Worm (Caenorhabditis elegans): ENCODE data around the gene nas-14.

Gene nas-14

DNA sequence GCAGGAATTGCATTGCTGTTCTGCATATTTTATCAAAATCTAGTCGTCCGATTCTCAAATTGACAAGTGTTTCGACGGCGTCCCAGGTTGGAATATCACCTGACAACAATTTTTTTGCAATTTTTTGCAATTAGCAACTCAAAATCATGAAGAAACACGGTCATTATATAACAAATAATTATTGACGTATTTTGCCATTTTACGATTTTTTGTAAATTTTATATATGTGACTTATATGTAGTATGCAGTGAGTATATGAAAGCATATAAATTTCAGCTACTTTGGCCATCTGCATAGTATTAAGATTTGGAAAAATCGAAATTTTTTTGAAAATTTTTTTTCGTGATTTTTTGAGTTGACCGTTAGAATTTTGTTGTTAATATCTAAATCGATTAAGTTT lies 10.4 kb downstream of the nas-14 start, which contains the start of gene F58D2.3:
Gene F58D2.3, minus strand, starts transcription at position 101 of the 400 bp plus-strand sequence.
- TF ChIP-seq egl-27 (tag; optimal IDR thresholded peaks at IDR 0.05), result no peak
- TF ChIP-seq nhr-67 (tag; optimal IDR thresholded peaks at IDR 0.05), result no peak
- no peak for TF ChIP-seq fkh-10 (GFP tag; optimal IDR thresholded peaks at IDR 0.05)
- no peak for TF ChIP-seq unc-39 (tag; optimal IDR thresholded peaks at IDR 0.05)
- TF ChIP-seq lin-15B (tag; optimal IDR thresholded peaks at IDR 0.05), result no peak
- no peak for TF ChIP-seq R02D3.7 (tag; optimal IDR thresholded peaks at IDR 0.05)
- TF ChIP-seq mdl-1 (tag; optimal IDR thresholded peaks at IDR 0.05), result no peak
- TF ChIP-seq fkh-2 (tag; optimal IDR thresholded peaks at IDR 0.05), result no peak
- TF ChIP-seq ztf-4 (tag; optimal IDR thresholded peaks at IDR 0.05), result no peak

ce11 chrIV:13188959-13189358 lies 18.6 kb downstream of the nas-14 start, which contains the start of gene F58D2.4:
F58D2.4 (minus strand) TSS chrIV:13189059.
- TF ChIP-seq nhr-67 (tag; optimal IDR thresholded peaks at IDR 0.05) (no peak), tbx-2 (tag; optimal IDR thresholded peaks at IDR 0.05) (no peak), elt-3 (tag; optimal IDR thresholded peaks at IDR 0.05) (no peak), snpc-4 (tag; optimal IDR thresholded peaks at IDR 0.05) (no peak), nhr-23 (tag; optimal IDR thresholded peaks at IDR 0.05) (no peak), nhr-77 (tag; optimal IDR thresholded peaks at IDR 0.05) (no peak), pha-4 (tag; optimal IDR thresholded peaks at IDR 0.05) (no peak), ceh-82 (tag; optimal IDR thresholded peaks at IDR 0.05) (no peak), mml-1 (tag; optimal IDR thresholded peaks at IDR 0.05) (no peak), elt-1 (tag; optimal IDR thresholded peaks at IDR 0.05) (no peak), sea-2 (GFP tag; optimal IDR thresholded peaks at IDR 0.05) (no peak), unc-39 (tag; optimal IDR thresholded peaks at IDR 0.05) (no peak), zag-1 (tag; optimal IDR thresholded peaks at IDR 0.05) (no peak), aly-2 (tag; optimal IDR thresholded peaks at IDR 0.05) (no peak), ceh-9 (tag; optimal IDR thresholded peaks at IDR 0.05) (no peak), pqm-1 (tag; optimal IDR thresholded peaks at IDR 0.05) (no peak), ZK546.5 (tag; optimal IDR thresholded peaks at IDR 0.05) (no peak)

ce11 chrIV:13189467-13189866 lies 19.1 kb downstream of the nas-14 start, which contains the start of gene F58D2.2:
F58D2.2 (plus strand) TSS chrIV:13189767.
- no peak for TF ChIP-seq elt-2 (tag; optimal IDR thresholded peaks at IDR 0.05)
- TF ChIP-seq pha-4 (tag; optimal IDR thresholded peaks at IDR 0.05), result no peak
- TF ChIP-seq daf-12 (tag; optimal IDR thresholded peaks at IDR 0.05), result no peak
- no peak for TF ChIP-seq skn-1 (tag; optimal IDR thresholded peaks at IDR 0.05)
- no peak for TF ChIP-seq nhr-25 (tag; optimal IDR thresholded peaks at IDR 0.05)
- no peak for TF ChIP-seq aly-2 (tag; optimal IDR thresholded peaks at IDR 0.05)

- TF ChIP-seq unc-39 (tag; optimal IDR thresholded peaks at IDR 0.05), result no peak
- no peak for TF ChIP-seq lin-39 (tag; optimal IDR thresholded peaks at IDR 0.05)
- TF ChIP-seq lsy-12 (tag; optimal IDR thresholded peaks at IDR 0.05), result no peak
- no peak for TF ChIP-seq ceh-16 (tag; optimal IDR thresholded peaks at IDR 0.05)
- no peak for TF ChIP-seq mdl-1 (tag; optimal IDR thresholded peaks at IDR 0.05)
- no peak for TF ChIP-seq ceh-9 (tag; optimal IDR thresholded peaks at IDR 0.05)
- no peak for TF ChIP-seq elt-3 (tag; optimal IDR thresholded peaks at IDR 0.05)
- no peak for TF ChIP-seq elt-2 (tag; optimal IDR thresholded peaks at IDR 0.05)
- TF ChIP-seq nhr-77 (tag; optimal IDR thresholded peaks at IDR 0.05), result no peak
These were observed 19.7 kb downstream of the nas-14 start for ce11 chrIV:13190075-13190474.

DNA sequence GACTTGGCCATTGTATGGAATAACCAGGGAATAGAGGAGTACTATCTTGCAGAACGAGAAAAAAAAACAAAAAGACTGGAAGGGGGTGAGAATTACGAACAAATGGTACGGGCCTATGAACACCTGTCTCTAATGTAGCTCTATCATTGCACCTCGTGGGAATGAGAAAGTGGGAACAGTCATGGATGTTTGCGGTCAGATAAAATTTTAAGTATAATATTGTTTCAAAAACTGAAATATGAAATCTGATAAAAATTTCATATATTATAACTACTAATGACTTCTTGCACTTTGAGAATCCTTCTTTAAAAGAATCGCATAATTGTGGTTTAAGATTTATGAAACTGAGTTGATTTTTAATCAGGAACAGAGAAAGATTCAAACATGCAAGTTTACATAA lies 22.9 kb downstream of the nas-14 start, which contains the start of gene F58D2.5:
Gene F58D2.5, minus strand, starts transcription at position 101 of the 400 bp plus-strand sequence.
- TF ChIP-seq pqm-1 (tag; optimal IDR thresholded peaks at IDR 0.05), result no peak

DNA sequence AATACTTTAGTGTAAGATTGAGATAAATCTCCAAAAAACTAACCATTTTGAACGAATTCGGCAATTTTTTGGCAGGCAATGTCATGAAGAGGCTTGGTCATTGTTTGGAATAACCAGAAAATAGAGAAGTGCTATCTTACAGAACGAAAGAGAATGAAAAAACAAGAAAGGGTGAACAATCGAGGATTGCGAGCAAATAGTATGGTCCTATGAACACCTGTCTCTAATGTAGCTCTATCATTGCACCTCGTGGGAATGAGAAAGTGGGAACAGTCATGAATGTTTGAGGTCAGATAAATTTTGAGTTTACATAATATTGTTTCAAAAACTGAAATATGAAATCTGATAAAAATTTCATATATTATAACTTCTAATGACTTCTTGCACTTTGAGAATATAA lies 26.9 kb downstream of the nas-14 start, which contains the start of gene C48D1.1:
Gene C48D1.1, minus strand, starts transcription at position 101 of the 400 bp plus-strand sequence.
- TF ChIP-seq nhr-12 (tag; optimal IDR thresholded peaks at IDR 0.05) (no peak), elt-3 (tag; optimal IDR thresholded peaks at IDR 0.05) (no peak), mml-1 (tag; optimal IDR thresholded peaks at IDR 0.05) (no peak), daf-12 (tag; optimal IDR thresholded peaks at IDR 0.05) (no peak), unc-39 (tag; optimal IDR thresholded peaks at IDR 0.05) (no peak), ceh-9 (tag; optimal IDR thresholded peaks at IDR 0.05) (no peak), nhr-23 (tag; optimal IDR thresholded peaks at IDR 0.05) (no peak)
